Worm (Caenorhabditis elegans): ENCODE results near the gene epc-1.
A peak's percentile ranks its signal among the peaks of the same experiment; 100 is the strongest.

The epc-1 gene

ce11 chrIII:12616990-12617393 lies 8.6 kb upstream of the epc-1 start (continued):
- no peak for TF ChIP-seq fkh-10 (GFP tag; optimal IDR thresholded peaks at IDR 0.05)
- TF ChIP-seq hlh-11 (tag; optimal IDR thresholded peaks at IDR 0.05) = peak; percentile 91
- no peak for TF ChIP-seq R02D3.7 (tag; optimal IDR thresholded peaks at IDR 0.05)
- no peak for TF ChIP-seq vab-7 (GFP tag; IDR thresholded peaks at IDR 0.05)
- no peak for TF ChIP-seq ztf-11 (tag; optimal IDR thresholded peaks at IDR 0.05)
- no peak for TF ChIP-seq lin-39 (tag; optimal IDR thresholded peaks at IDR 0.05)
- 0 out of 2 replicates have a peak, but pooled peaks have one; percentile 49 for TF ChIP-seq madf-9 (GFP tag; conservative IDR thresholded peaks at IDR 0.05)

DNA sequence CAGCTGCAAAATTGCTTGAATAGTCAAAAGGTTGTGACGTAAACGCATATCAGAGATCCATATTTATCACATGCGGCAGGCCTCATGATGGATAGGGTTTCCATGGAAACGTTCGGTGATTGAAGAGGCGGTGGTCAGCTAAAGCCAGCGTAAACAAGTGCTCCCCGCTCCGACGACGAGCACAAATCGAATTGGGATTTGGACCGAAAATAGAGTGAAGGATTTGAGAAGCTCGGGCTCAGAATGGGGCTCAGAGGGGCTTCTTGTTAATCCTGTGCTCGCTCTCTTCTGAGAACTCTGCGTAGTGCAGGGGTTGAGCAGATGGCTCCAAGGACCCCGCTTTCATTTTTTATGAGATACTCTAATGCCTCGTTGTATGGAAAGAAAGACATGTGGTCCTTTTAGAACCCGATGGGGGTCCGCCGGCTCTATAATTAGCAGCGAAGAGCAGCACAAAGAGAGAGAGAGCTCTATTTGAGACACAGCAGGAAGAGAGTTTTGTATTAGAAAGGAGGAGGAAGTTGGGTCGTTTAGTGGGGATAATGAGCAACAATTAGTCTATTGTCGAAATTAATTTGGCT lies 7.6 kb upstream of the epc-1 start:
- TF ChIP-seq nhr-41 (GFP tag; IDR thresholded peaks at IDR 0.05) (no peak), ceh-62 (tag; optimal IDR thresholded peaks at IDR 0.05) (no peak), dmd-9 (GFP tag; IDR thresholded peaks at IDR 0.05) (no peak), set-16 (GFP tag; IDR thresholded peaks at IDR 0.05) (peak; percentile 58; the same call in 1 of the 2 replicates), hmg-1.1 (GFP tag; IDR thresholded peaks at IDR 0.05) (no peak; the same call in 1 of the 2 replicates), lin-1 (GFP tag; IDR thresholded peaks at IDR 0.05) (no peak), saeg-2 (GFP tag; IDR thresholded peaks at IDR 0.05) (no peak), tra-1 (GFP tag; IDR thresholded peaks at IDR 0.05) (no peak), hlh-11 (tag; optimal IDR thresholded peaks at IDR 0.05) (no peak), cey-2 (tag; optimal IDR thresholded peaks at IDR 0.05; ENCODE audit: borderline replicate concordance, insufficient read depth) (no peak), ceh-32 (tag; optimal IDR thresholded peaks at IDR 0.05; ENCODE audit: poor library complexity) (no peak), daf-16 (GFP tag; optimal IDR thresholded peaks at IDR 0.05) (no peak), daf-16 (tag; optimal IDR thresholded peaks at IDR 0.05) (no peak), pqm-1 (tag; optimal IDR thresholded peaks at IDR 0.05) (no peak), nhr-11 (tag; optimal IDR thresholded peaks at IDR 0.05) (peak; percentile 36), unc-62 (GFP tag; optimal IDR thresholded peaks at IDR 0.05 in 1 of 2) (peak in 1 of 2 experiments; percentile 93), unc-62 (tag; optimal IDR thresholded peaks at IDR 0.05) (no peak), lin-29 (GFP tag; IDR thresholded peaks at IDR 0.05) (no peak), fkh-10 (GFP tag; optimal IDR thresholded peaks at IDR 0.05) (peak; percentile 1), attf-4 (tag; optimal IDR thresholded peaks at IDR 0.05) (no peak), lin-13 (GFP tag; optimal IDR thresholded peaks at IDR 0.05) (no peak), nhr-25 (tag; optimal IDR thresholded peaks at IDR 0.05; ENCODE audit: borderline replicate concordance, insufficient read depth) (no peak), pha-4 (GFP tag; IDR thresholded peaks at IDR 0.05) (0 out of 2 replicates have a peak, but pooled peaks have one; percentile 18), pha-4 (tag; optimal IDR thresholded peaks at IDR 0.05) (no peak), aha-1 (tag) (peak; percentile 96)

ce11 chrIII:12614669-12615451 lies 6.5 kb upstream of the epc-1 start:
- no peak for TF ChIP-seq cey-2 (tag; optimal IDR thresholded peaks at IDR 0.05; ENCODE audit: borderline replicate concordance, insufficient read depth)
- TF ChIP-seq ZK546.5 (tag; optimal IDR thresholded peaks at IDR 0.05) = no peak
- TF ChIP-seq nhr-6 (tag; optimal IDR thresholded peaks at IDR 0.05) = peak; percentile 67
- peak; percentile 93 for TF ChIP-seq hlh-11 (tag; optimal IDR thresholded peaks at IDR 0.05)
- peak; percentile 37 for TF ChIP-seq ama-1 (optimal IDR thresholded peaks at IDR 0.05)
- 0 out of 2 replicates have a peak, but pooled peaks have one; percentile 16 for TF ChIP-seq lin-1 (GFP tag; IDR thresholded peaks at IDR 0.05)
- no peak for TF ChIP-seq ctbp-1 (GFP tag; IDR thresholded peaks at IDR 0.05)
- no peak for TF ChIP-seq sdz-12 (GFP tag; optimal IDR thresholded peaks at IDR 0.05)
- TF ChIP-seq ceh-82 (tag; optimal IDR thresholded peaks at IDR 0.05) = no peak
- no peak for TF ChIP-seq ces-1 (GFP tag; optimal IDR thresholded peaks at IDR 0.05)
- no peak for TF ChIP-seq spr-1 (tag; optimal IDR thresholded peaks at IDR 0.05)
- peak in 1 of 2 experiments; percentile 80 for TF ChIP-seq unc-62 (GFP tag; optimal IDR thresholded peaks at IDR 0.05 in 1 of 2)
- no peak for TF ChIP-seq unc-62 (tag; optimal IDR thresholded peaks at IDR 0.05)
- TF ChIP-seq duxl-1 (tag; optimal IDR thresholded peaks at IDR 0.05; ENCODE audit: poor library complexity) = peak; percentile 40
- no peak for TF ChIP-seq ZK337.2 (GFP tag; IDR thresholded peaks at IDR 0.05)
- TF ChIP-seq ztf-11 (tag; optimal IDR thresholded peaks at IDR 0.05) = no peak
- TF ChIP-seq php-3 (GFP tag; IDR thresholded peaks at IDR 0.05) = peak; percentile 43; the same call in 1 of the 2 replicates
- TF ChIP-seq lin-39 (tag; optimal IDR thresholded peaks at IDR 0.05) = no peak
- TF ChIP-seq nhr-102 (tag; optimal IDR thresholded peaks at IDR 0.05) = peak; percentile 62
- TF ChIP-seq skn-1 (tag; optimal IDR thresholded peaks at IDR 0.05) = no peak
- TF ChIP-seq Y75B8A.6 (GFP tag; IDR thresholded peaks at IDR 0.05) = 0 out of 2 replicates have a peak, but pooled peaks have one; percentile 9
- TF ChIP-seq zfp-3 (GFP tag; conservative IDR thresholded peaks at IDR 0.05) = no peak
- peak; percentile 61 for TF ChIP-seq nhr-11 (tag; optimal IDR thresholded peaks at IDR 0.05)
- no peak for TF ChIP-seq dmd-8 (GFP tag; IDR thresholded peaks at IDR 0.05)

Measured in whole organism, L4 larva.